Worm (Caenorhabditis elegans): Measurements from ENCODE around the gene msi-1.

msi-1 gene

ce11 chrIII:4018095-4018498, 41.9 kb upstream of the msi-1 start:
- TF ChIP-seq nhr-12 (tag; optimal IDR thresholded peaks at IDR 0.05) (no peak), fos-1 (tag; optimal IDR thresholded peaks at IDR 0.05) (peak; percentile 38), zag-1 (tag; optimal IDR thresholded peaks at IDR 0.05) (peak; percentile 74), ztf-1 (GFP tag; conservative IDR thresholded peaks at IDR 0.05) (no peak), mdl-1 (tag; optimal IDR thresholded peaks at IDR 0.05) (peak in 1 of 2 experiments; percentile 15), dmd-4 (tag; optimal IDR thresholded peaks at IDR 0.05) (no peak), mbf-1 (tag; optimal IDR thresholded peaks at IDR 0.05) (no peak), nhr-25 (tag; optimal IDR thresholded peaks at IDR 0.05) (no peak), lin-13 (GFP tag; optimal IDR thresholded peaks at IDR 0.05) (peak; percentile 2), Y55F3AM.14 (GFP tag; optimal IDR thresholded peaks at IDR 0.05) (no peak), ceh-82 (tag; optimal IDR thresholded peaks at IDR 0.05) (peak; percentile 6), sma-3 (GFP tag; optimal IDR thresholded peaks at IDR 0.05) (no peak), unc-55 (GFP tag; optimal IDR thresholded peaks at IDR 0.05) (peak; percentile 88), unc-39 (tag; optimal IDR thresholded peaks at IDR 0.05) (no peak), lin-11 (tag; optimal IDR thresholded peaks at IDR 0.05) (peak; percentile 51), lin-39 (tag; optimal IDR thresholded peaks at IDR 0.05) (peak; percentile 56), R02D3.7 (tag; optimal IDR thresholded peaks at IDR 0.05) (no peak), ceh-16 (tag; optimal IDR thresholded peaks at IDR 0.05) (no peak), ama-1 (optimal IDR thresholded peaks at IDR 0.05) (no peak), unc-62 (GFP tag; optimal IDR thresholded peaks at IDR 0.05) (no peak), elt-1 (tag; optimal IDR thresholded peaks at IDR 0.05) (no peak), egl-27 (tag; optimal IDR thresholded peaks at IDR 0.05) (no peak), sem-4 (tag; optimal IDR thresholded peaks at IDR 0.05) (peak; percentile 71), ztf-4 (tag; optimal IDR thresholded peaks at IDR 0.05) (no peak), ztf-11 (tag; optimal IDR thresholded peaks at IDR 0.05) (peak; percentile 14), lsy-2 (tag; optimal IDR thresholded peaks at IDR 0.05) (peak; percentile 62 to 75), nhr-11 (tag; optimal IDR thresholded peaks at IDR 0.05) (no peak), nhr-77 (tag; optimal IDR thresholded peaks at IDR 0.05) (no peak), nhr-10 (tag; optimal IDR thresholded peaks at IDR 0.05) (no peak), snpc-4 (tag; optimal IDR thresholded peaks at IDR 0.05) (peak; percentile 69), blmp-1 (tag; optimal IDR thresholded peaks at IDR 0.05; ENCODE audit: insufficient read depth) (no peak), C34F6.9 (tag; optimal IDR thresholded peaks at IDR 0.05) (peak; percentile 87), aly-2 (tag; optimal IDR thresholded peaks at IDR 0.05) (no peak), crh-2 (tag; optimal IDR thresholded peaks at IDR 0.05) (peak; percentile 4), gmeb-1 (tag; optimal IDR thresholded peaks at IDR 0.05) (no peak), nhr-129 (tag; optimal IDR thresholded peaks at IDR 0.05) (peak; percentile 85), nhr-6 (tag; optimal IDR thresholded peaks at IDR 0.05) (peak; percentile 63), peb-1 (tag; optimal IDR thresholded peaks at IDR 0.05) (no peak), alr-1 (tag; optimal IDR thresholded peaks at IDR 0.05) (no peak), nhr-21 (tag; optimal IDR thresholded peaks at IDR 0.05) (no peak), F13H6.1 (tag; optimal IDR thresholded peaks at IDR 0.05) (peak; percentile 60), sma-9 (GFP tag; optimal IDR thresholded peaks at IDR 0.05) (peak; percentile 72), sma-9 (tag; optimal IDR thresholded peaks at IDR 0.05) (no peak), skn-1 (tag; optimal IDR thresholded peaks at IDR 0.05) (no peak), nhr-23 (tag; optimal IDR thresholded peaks at IDR 0.05) (no peak), nhr-237 (tag; optimal IDR thresholded peaks at IDR 0.05) (peak; percentile 46), elt-3 (tag; optimal IDR thresholded peaks at IDR 0.05) (no peak), ZK546.5 (tag; optimal IDR thresholded peaks at IDR 0.05) (no peak), mab-5 (tag; optimal IDR thresholded peaks at IDR 0.05) (peak; percentile 15)

All from whole organism, L2 larva.